Worm (Caenorhabditis elegans) whole organism, late embryonic: ENCODE data around the gene C24A3.4.
A peak's percentile ranks its signal among the peaks of the same experiment; 100 is the strongest.

Experiments used
- K02D7.2 ChIP-seq: sonication (generic microtip); optimal IDR thresholded peaks from 2 replicates; lab custom pipeline; 2017; ENCODE audit warnings: mild to moderate bottlenecking, missing genetic modification characterization, missing compliant biosample characterization
- ceh-14 ChIP-seq: sonication (generic microtip); optimal IDR thresholded peaks from 2 replicates; lab custom pipeline; 2016; ENCODE audit warnings: missing genotype, missing genetic modification characterization, missing compliant biosample characterization
- ceh-31 ChIP-seq: sonication (generic microtip); optimal IDR thresholded peaks from 2 replicates; lab custom pipeline; 2016; ENCODE audit warnings: missing genetic modification characterization, missing compliant biosample characterization
- ceh-6 ChIP-seq: fragments of 200-800 bp; sonication (Bioruptor generic); optimal IDR thresholded peaks from 2 replicates; lab custom pipeline; 2018; ENCODE audit warnings: mild to moderate bottlenecking, missing genetic modification characterization, missing compliant biosample characterization
- che-1 ChIP-seq: sonication (generic microtip); optimal IDR thresholded peaks from 2 replicates; lab custom pipeline; 2016; ENCODE audit warnings: mild to moderate bottlenecking, missing genetic modification characterization, missing compliant biosample characterization
- elt-2 ChIP-seq: sonication (generic microtip); optimal IDR thresholded peaks from 2 replicates; lab custom pipeline; 2016; ENCODE audit warnings: missing genetic modification reagents, missing genetic modification characterization, missing compliant biosample characterization
- hlh-13 ChIP-seq: fragments of 200-800 bp; sonication (Bioruptor generic); optimal IDR thresholded peaks from 2 replicates; lab custom pipeline; 2018; ENCODE audit warnings: mild to moderate bottlenecking, missing genetic modification characterization, missing compliant biosample characterization
- madf-2 ChIP-seq: sonication (generic microtip); optimal IDR thresholded peaks from 2 replicates; lab custom pipeline; 2017; ENCODE audit warnings: missing genetic modification characterization, missing compliant biosample characterization
- nhr-11 ChIP-seq: fragments of 150-350 bp; optimal IDR thresholded peaks from 2 replicates; lab custom pipeline; 2014; ENCODE audit warnings: missing biosample characterization, missing genetic modification characterization
- nhr-232 ChIP-seq: sonication (generic microtip); optimal IDR thresholded peaks from 2 replicates; lab custom pipeline; 2016; ENCODE audit warnings: missing genetic modification characterization, missing compliant biosample characterization
- pha-4 ChIP-seq: fragments of 150-350 bp; optimal IDR thresholded peaks from 2 replicates; lab custom pipeline; 2018; ENCODE audit warnings: missing biosample characterization, missing genetic modification reagents, missing genetic modification characterization
- syd-9 ChIP-seq: sonication (generic microtip); optimal IDR thresholded peaks from 2 replicates; lab custom pipeline; 2016; ENCODE audit warnings: mild to moderate bottlenecking, missing genetic modification characterization, moderate library complexity, missing compliant biosample characterization
- unc-86 ChIP-seq: sonication (generic microtip); optimal IDR thresholded peaks from 2 replicates; lab custom pipeline; 2016; ENCODE audit warnings: missing genetic modification characterization, missing compliant biosample characterization

DNA sequence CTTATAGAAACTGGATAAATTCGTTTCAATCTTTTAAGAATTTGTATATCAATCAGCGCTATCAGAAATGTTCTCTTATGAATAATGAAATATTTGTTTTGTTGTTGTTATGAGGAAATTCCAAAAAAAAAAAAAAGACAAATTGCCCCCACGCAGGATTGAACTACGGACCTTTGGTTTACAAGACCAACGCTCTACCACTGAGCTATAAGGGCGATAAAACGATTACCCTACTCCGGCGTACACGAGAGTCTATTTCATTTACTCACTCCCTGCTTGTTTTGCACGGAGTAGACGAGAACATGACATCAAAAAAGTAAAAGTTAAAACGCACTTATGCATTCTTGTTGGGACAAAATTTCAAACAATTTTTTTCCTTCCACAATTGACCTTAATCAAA lies 32.1 kb downstream of the C24A3.4 start:
- TF ChIP-seq nhr-232 (no peak), pha-4 (no peak), hlh-13 (GFP tag; lab: Kevin White, UChicago) (no peak), K02D7.2 (tag; lab: Kevin White, UChicago) (no peak), che-1 (tag; lab: Kevin White, UChicago) (peak; percentile 31), ceh-31 (tag; lab: Kevin White, UChicago) (no peak), nhr-11 (tag; lab: Kevin White, UChicago) (no peak), unc-86 (peak; percentile 10), syd-9 (tag; lab: Kevin White, UChicago) (no peak), elt-2 (peak; percentile 33), ceh-6 (no peak), madf-2 (tag; lab: Kevin White, UChicago) (no peak), ceh-14 (tag; lab: Kevin White, UChicago) (no peak)
